Worm (Caenorhabditis elegans) whole organism, young adult: Measurements from ENCODE around the gene elo-8.
"Not testable (repeated sequence)": the region's sequence is repeated elsewhere in the genome, so short reads cannot be mapped to it uniquely, and the experiment has no call there.

Experiments used
- B0019.2 ChIP-seq: fragments of 200-800 bp; sonication (Bioruptor generic); conservative IDR thresholded peaks from 2 replicates; pipeline ENCODE4 v1.3.6; 2022; ENCODE audit warnings: missing genetic modification reagents, missing genetic modification characterization, missing compliant biosample characterization
- B0336.3 ChIP-seq: fragments of 200-800 bp; sonication (Bioruptor generic); IDR thresholded peaks from 2 replicates; pipeline ENCODE4 v1.3.6; 2022; ENCODE audit warnings: missing genetic modification characterization, missing compliant biosample characterization
- C06A6.2 ChIP-seq: fragments of 200-800 bp; sonication (Bioruptor generic); conservative IDR thresholded peaks from 2 replicates; pipeline ENCODE4 v1.3.6; 2022; ENCODE audit warnings: missing genetic modification characterization, missing compliant biosample characterization
- C17E4.6 ChIP-seq: fragments of 200-800 bp; sonication (Bioruptor generic); IDR thresholded peaks from 2 replicates; pipeline ENCODE4 v1.3.6; 2022; ENCODE audit warnings: missing genetic modification reagents, missing genetic modification characterization, missing compliant biosample characterization
- F37B4.10 ChIP-seq: fragments of 200-800 bp; sonication (Bioruptor generic); IDR thresholded peaks from 2 replicates; pipeline ENCODE4 v1.3.6; 2022; ENCODE audit warnings: missing genetic modification characterization, missing compliant biosample characterization
- F39B2.1 ChIP-seq: fragments of 200-800 bp; sonication (Bioruptor generic); IDR thresholded peaks from 2 replicates; pipeline ENCODE4 v1.3.6; 2022; ENCODE audit warnings: missing genetic modification reagents, missing genetic modification characterization, missing compliant biosample characterization
- F52B5.7 ChIP-seq: sonication (generic microtip); optimal IDR thresholded peaks from 2 replicates; lab custom pipeline; 2016; ENCODE audit warnings: mild to moderate bottlenecking, missing genetic modification characterization, missing compliant biosample characterization
- F55B11.4 ChIP-seq: sonication (generic microtip); optimal IDR thresholded peaks from 2 replicates; lab custom pipeline; 2016; ENCODE audit warnings: missing compliant biosample characterization, missing genetic modification characterization, borderline replicate concordance; ENCODE audit not compliant: insufficient read depth
- F57A8.1 ChIP-seq: fragments of 200-800 bp; sonication (Bioruptor generic); optimal IDR thresholded peaks from 2 replicates; lab custom pipeline; 2018; ENCODE audit warnings: mild to moderate bottlenecking, missing genetic modification characterization, moderate library complexity, missing compliant biosample characterization
- Y56A3A.18 ChIP-seq: fragments of 200-800 bp; sonication (Bioruptor generic); IDR thresholded peaks from 2 replicates; pipeline ENCODE4 v1.3.6; 2022; ENCODE audit warnings: missing genetic modification reagents, missing genetic modification characterization, missing compliant biosample characterization
- Y67H2A.10 ChIP-seq: fragments of 200-800 bp; sonication (Bioruptor generic); conservative IDR thresholded peaks from 2 replicates; pipeline ENCODE4 v1.3.6; 2022; ENCODE audit warnings: missing genetic modification reagents, missing genetic modification characterization, missing compliant biosample characterization
- Y95B8A.8 ChIP-seq: fragments of 200-800 bp; sonication (Bioruptor generic); IDR thresholded peaks from 2 replicates; pipeline ENCODE4 v1.3.6; 2022; ENCODE audit warnings: missing genetic modification reagents, missing genetic modification characterization, missing compliant biosample characterization
- akir-1 ChIP-seq: fragments of 200-800 bp; sonication (Bioruptor generic); optimal IDR thresholded peaks from 2 replicates; lab custom pipeline; 2018; ENCODE audit warnings: mild to moderate bottlenecking, missing genetic modification characterization, moderate library complexity, missing compliant biosample characterization
- ama-1 ChIP-seq, 3 experiments: fragments of 150-350 bp in 1 of 3; sonication (generic microtip) in 2 of 3; optimal IDR thresholded peaks; 2 replicates each; lab custom pipeline; 2014 to 2018; ENCODE audit warnings: missing biosample characterization in 2 of 3, missing genetic modification characterization in 2 of 3, missing genetic modification reagents in 2 of 3
- cebp-2 ChIP-seq: fragments of 200-800 bp; sonication (Bioruptor generic); IDR thresholded peaks from 2 replicates; pipeline ENCODE4 v1.3.6; 2022; ENCODE audit warnings: missing genetic modification characterization, missing compliant biosample characterization
- ceh-100 ChIP-seq: fragments of 200-800 bp; sonication (Bioruptor generic); IDR thresholded peaks from 2 replicates; pipeline ENCODE4 v1.3.6; 2022; ENCODE audit warnings: missing genetic modification reagents, missing genetic modification characterization, missing compliant biosample characterization
- ceh-58 ChIP-seq: fragments of 200-800 bp; sonication (Bioruptor generic); IDR thresholded peaks from 2 replicates; pipeline ENCODE4 v1.3.6; 2022; ENCODE audit warnings: missing genetic modification characterization, missing compliant biosample characterization
- ceh-79 ChIP-seq: sonication (generic microtip); optimal IDR thresholded peaks from 2 replicates; lab custom pipeline; 2017; ENCODE audit warnings: mild to moderate bottlenecking, missing genetic modification characterization, missing compliant biosample characterization
- ceh-91 ChIP-seq: fragments of 200-800 bp; sonication (Bioruptor generic); IDR thresholded peaks from 2 replicates; pipeline ENCODE4 v1.3.6; 2022; ENCODE audit warnings: missing genetic modification reagents, missing genetic modification characterization, missing compliant biosample characterization
- die-1 ChIP-seq: sonication (generic microtip); optimal IDR thresholded peaks from 2 replicates; lab custom pipeline; 2016; ENCODE audit warnings: missing genotype, mild to moderate bottlenecking, missing genetic modification characterization, missing compliant biosample characterization
- dox-1 ChIP-seq: fragments of 200-800 bp; sonication (Bioruptor generic); IDR thresholded peaks from 2 replicates; pipeline ENCODE4 v1.3.6; 2022; ENCODE audit warnings: missing genetic modification reagents, missing genetic modification characterization, missing compliant biosample characterization
- hmg-20 ChIP-seq: fragments of 200-800 bp; sonication (Bioruptor generic); IDR thresholded peaks from 2 replicates; pipeline ENCODE4 v1.3.6; 2022; ENCODE audit warnings: missing genetic modification reagents, missing genetic modification characterization, missing compliant biosample characterization
- hsf-1 ChIP-seq: fragments of 200-800 bp; sonication (Bioruptor generic); IDR thresholded peaks from 2 replicates; pipeline ENCODE4 v1.3.6; 2022; ENCODE audit warnings: missing genetic modification reagents, missing genetic modification characterization, missing compliant biosample characterization
- lin-35 ChIP-seq, 3 experiments: fragments of 150-350 bp in 2 of 3; sonication (generic microtip) in 1 of 3; optimal IDR thresholded peaks; 2 replicates each; lab custom pipeline; 2014 to 2018; ENCODE audit warnings: missing biosample characterization in 3 of 3, missing genetic modification characterization in 3 of 3, missing genetic modification reagents in 3 of 3
- mxl-1 ChIP-seq: sonication (generic microtip); optimal IDR thresholded peaks from 2 replicates; lab custom pipeline; 2016; ENCODE audit warnings: missing genetic modification characterization, missing compliant biosample characterization
- rcor-1 ChIP-seq: fragments of 200-800 bp; sonication (Bioruptor generic); IDR thresholded peaks from 2 replicates; pipeline ENCODE4 v1.3.6; 2022; ENCODE audit warnings: missing genetic modification reagents, missing genetic modification characterization, missing compliant biosample characterization
- sea-2 ChIP-seq: fragments of 200-800 bp; sonication (Bioruptor generic); IDR thresholded peaks from 2 replicates; pipeline ENCODE4 v1.3.6; 2022; ENCODE audit warnings: missing genetic modification characterization, missing compliant biosample characterization
- snpc-1.3 ChIP-seq: sonication (generic microtip); optimal IDR thresholded peaks from 2 replicates; lab custom pipeline; 2017; ENCODE audit warnings: missing genetic modification characterization, mild to moderate bottlenecking, missing compliant biosample characterization, antibody characterized with exemption, moderate library complexity, missing genotype, missing genetic modification reagents; ENCODE audit not compliant: insufficient read depth
- snpc-4 ChIP-seq, 5 experiments: fragments of 150-350 bp in 1 of 5; sonication (generic microtip) in 4 of 5; optimal IDR thresholded peaks; 2 replicates each; lab custom pipeline; 2014 to 2018; ENCODE audit warnings: missing genetic modification characterization in 5 of 5, missing biosample characterization in 3 of 5, antibody characterized with exemption in 2 of 5, mild to moderate bottlenecking in 2 of 5, missing compliant biosample characterization in 2 of 5, missing genotype in 2 of 5, moderate library complexity in 2 of 5, missing genetic modification reagents in 1 of 5
- somi-1 ChIP-seq: fragments of 200-800 bp; sonication (Bioruptor generic); optimal IDR thresholded peaks from 2 replicates; lab custom pipeline; 2018; ENCODE audit warnings: mild to moderate bottlenecking, missing genetic modification characterization, missing compliant biosample characterization
- sptf-2 ChIP-seq: fragments of 200-800 bp; sonication (Bioruptor generic); optimal IDR thresholded peaks from 2 replicates; lab custom pipeline; 2018; ENCODE audit warnings: mild to moderate bottlenecking, missing genetic modification characterization, missing compliant biosample characterization
- tbx-9 ChIP-seq: sonication (generic microtip); optimal IDR thresholded peaks from 2 replicates; lab custom pipeline; 2016; ENCODE audit warnings: borderline replicate concordance, missing genetic modification characterization, inconsistent platforms, missing compliant biosample characterization
- zim-3 ChIP-seq: sonication (generic microtip); optimal IDR thresholded peaks from 2 replicates; lab custom pipeline; 2017; ENCODE audit warnings: mild to moderate bottlenecking, missing genetic modification characterization, moderate library complexity, missing compliant biosample characterization
- ztf-18 ChIP-seq: sonication (generic microtip); optimal IDR thresholded peaks from 2 replicates; lab custom pipeline; 2016; ENCODE audit warnings: missing genotype, mild to moderate bottlenecking, missing genetic modification characterization, missing compliant biosample characterization
- ztf-25 ChIP-seq: fragments of 200-800 bp; sonication (Bioruptor generic); IDR thresholded peaks from 2 replicates; pipeline ENCODE4 v1.3.6; 2022; ENCODE audit warnings: missing genetic modification reagents, missing genetic modification characterization, missing compliant biosample characterization
- ztf-28 ChIP-seq: fragments of 200-800 bp; sonication (Bioruptor generic); IDR thresholded peaks from 2 replicates; pipeline ENCODE4 v1.3.6; 2022; ENCODE audit warnings: missing genetic modification reagents, missing genetic modification characterization, missing compliant biosample characterization

Gene elo-8

ce11 chrIII:11227025-11227424 lies 4.8 kb downstream of the elo-8 start, which contains the start of gene tbx-37:
Gene tbx-37 (minus strand): TSS chrIII:11227125.
- TF ChIP-seq die-1 (tag; lab: Kevin White, UChicago) = no peak
- no peak for TF ChIP-seq akir-1
- TF ChIP-seq C17E4.6 = no peak
- no peak for TF ChIP-seq hsf-1 (GFP tag; lab: Robert Waterston, UW)
- no peak for TF ChIP-seq ztf-18 (tag; lab: Kevin White, UChicago)
- TF ChIP-seq Y56A3A.18 (GFP tag; lab: Robert Waterston, UW) = no peak
- TF ChIP-seq cebp-2 (GFP tag; lab: Robert Waterston, UW) = no peak
- no peak for TF ChIP-seq Y67H2A.10 (GFP tag; lab: Robert Waterston, UW)
- TF ChIP-seq ceh-79 (tag; lab: Kevin White, UChicago) = no peak
- no peak for TF ChIP-seq zim-3 (tag; lab: Kevin White, UChicago)
- no peak for TF ChIP-seq Y95B8A.8 (GFP tag; lab: Robert Waterston, UW)

ce11 chrIII:11224006-11224405 lies 7.9 kb downstream of the elo-8 start, which contains the start of gene Y47D3A.13:
Gene Y47D3A.13 (minus strand): TSS chrIII:11224106.
- TF ChIP-seq hmg-20 (GFP tag; lab: Robert Waterston, UW); dox-1; snpc-4 (GFP tag; optimal IDR thresholded peaks at IDR 0.05; lab: Kevin White, UChicago); snpc-4 (tag; optimal IDR thresholded peaks at IDR 0.05; lab: Kevin White, UChicago): not testable (repeated sequence)
- TF ChIP-seq, all 124 proteins: peak for 0; not testable (repeated sequence) for 124

- TF ChIP-seq C06A6.2 (GFP tag; lab: Robert Waterston, UW) (no peak), tbx-9 (tag; lab: Kevin White, UChicago) (no peak), rcor-1 (GFP tag; lab: Robert Waterston, UW) (no peak), akir-1 (no peak), F52B5.7 (no peak), somi-1 (GFP tag; lab: Kevin White, UChicago) (no peak), sptf-2 (GFP tag; lab: Kevin White, UChicago) (no peak), F37B4.10 (GFP tag; lab: Robert Waterston, UW) (no peak), ceh-58 (GFP tag; lab: Robert Waterston, UW) (no peak), Y67H2A.10 (GFP tag; lab: Robert Waterston, UW) (no peak), lin-35 (GFP tag; optimal IDR thresholded peaks at IDR 0.05; lab: Kevin White, UChicago) (no peak), ztf-28 (GFP tag; lab: Robert Waterston, UW) (no peak), snpc-1.3 (tag; lab: Kevin White, UChicago) (no peak), F55B11.4 (tag; lab: Kevin White, UChicago) (no peak), F57A8.1 (GFP tag; lab: Kevin White, UChicago) (no peak), B0019.2 (GFP tag; lab: Robert Waterston, UW) (no peak)
These were observed 10.2 kb downstream of the elo-8 start for ce11 chrIII:11221583-11222191.

ce11 chrIII:11218150-11218841 lies 13.6 kb downstream of the elo-8 start, which contains the start of the genes tbx-34 and wht-8:
Gene tbx-34 (minus strand): TSS chrIII:11218250.
Gene wht-8 (plus strand): TSS chrIII:11218791.
- TF ChIP-seq rcor-1 (GFP tag; lab: Robert Waterston, UW) (no peak), mxl-1 (tag; lab: Kevin White, UChicago) (no peak), ceh-91 (no peak), ceh-100 (no peak), F55B11.4 (tag; lab: Kevin White, UChicago) (no peak), dox-1 (no peak), B0019.2 (GFP tag; lab: Robert Waterston, UW) (no peak), sea-2 (GFP tag; lab: Robert Waterston, UW) (no peak), ama-1 (optimal IDR thresholded peaks at IDR 0.05; lab: Kevin White, UChicago) (no peak), ama-1 (GFP tag; optimal IDR thresholded peaks at IDR 0.05; lab: Kevin White, UChicago) (no peak), ztf-25 (GFP tag; lab: Robert Waterston, UW) (no peak), F39B2.1 (no peak), B0336.3 (GFP tag; lab: Robert Waterston, UW) (no peak)
